Fruit fly (Drosophila melanogaster) whole organism, embryonic: ENCODE measurements around the gene CG5390.

Experiments used
- Abd-B ChIP-seq: fragments of 200-800 bp; sonication (Bioruptor generic); optimal IDR thresholded peaks from 2 replicates; lab custom pipeline; 2018; ENCODE audit warnings: missing biosample characterization, mild to moderate bottlenecking, missing genetic modification characterization, moderate library complexity
- Atf6 ChIP-seq: fragments of 200-800 bp; sonication (Bioruptor generic); IDR thresholded peaks from 2 replicates; pipeline ENCODE4 v1.3.6; 2022; ENCODE audit warnings: missing biosample characterization, missing genetic modification characterization
- CG11456 ChIP-seq: fragments of 200-800 bp; sonication (Bioruptor generic); IDR thresholded peaks from 3 replicates; pipeline ENCODE4 v1.3.6; 2022; ENCODE audit warnings: missing biosample characterization, missing genetic modification characterization
- CG12299 ChIP-seq: fragments of 200-800 bp; sonication (Bioruptor generic); optimal IDR thresholded peaks from 2 replicates; lab custom pipeline; 2018; ENCODE audit warnings: missing biosample characterization, mild to moderate bottlenecking, missing genetic modification characterization
- CG15601 ChIP-seq: fragments of 200-800 bp; sonication (Bioruptor generic); optimal IDR thresholded peaks from 3 replicates; lab custom pipeline; 2019; ENCODE audit warnings: missing biosample characterization, mild to moderate bottlenecking, missing genetic modification characterization, moderate library complexity
- CG16863 ChIP-seq: fragments of 200-800 bp; sonication (Bioruptor generic); optimal IDR thresholded peaks from 3 replicates; lab custom pipeline; 2016; ENCODE audit warnings: missing biosample characterization, missing genetic modification characterization
- CG17802 ChIP-seq: fragments of 200-800 bp; sonication (Bioruptor generic); optimal IDR thresholded peaks from 2 replicates; lab custom pipeline; 2018; ENCODE audit warnings: missing biosample characterization, mild to moderate bottlenecking, missing genetic modification characterization, moderate library complexity
- CG2199 ChIP-seq: fragments of 200-800 bp; sonication (Bioruptor generic); IDR thresholded peaks from 3 replicates; pipeline ENCODE4 v1.3.6; 2022; ENCODE audit warnings: missing biosample characterization, missing genetic modification characterization
- CG2875 ChIP-seq: fragments of 200-800 bp; sonication (Bioruptor generic); optimal IDR thresholded peaks from 2 replicates; lab custom pipeline; 2017; ENCODE audit warnings: missing biosample characterization, mild to moderate bottlenecking, missing genetic modification characterization, missing genetic modification reagents
- CG31388 ChIP-seq: fragments of 200-800 bp; sonication (Bioruptor generic); optimal IDR thresholded peaks from 2 replicates; lab custom pipeline; 2016; ENCODE audit warnings: missing biosample characterization, missing genetic modification characterization
- CG3163 ChIP-seq: fragments of 200-800 bp; sonication (Bioruptor generic); optimal IDR thresholded peaks from 3 replicates; lab custom pipeline; 2016; ENCODE audit warnings: missing biosample characterization, missing genetic modification characterization
- CG3281 ChIP-seq: fragments of 200-800 bp; sonication (Bioruptor generic); optimal IDR thresholded peaks from 3 replicates; lab custom pipeline; 2017; ENCODE audit warnings: missing biosample characterization, mild to moderate bottlenecking, missing genetic modification characterization
- CG33213 ChIP-seq: fragments of 200-800 bp; sonication (Bioruptor generic); optimal IDR thresholded peaks from 3 replicates; lab custom pipeline; 2016; ENCODE audit warnings: missing biosample characterization, missing genetic modification characterization
- CG4707 ChIP-seq: fragments of 200-800 bp; sonication (Bioruptor generic); optimal IDR thresholded peaks from 2 replicates; lab custom pipeline; 2018; ENCODE audit warnings: missing biosample characterization, mild to moderate bottlenecking, missing genetic modification characterization, moderate library complexity
- CG6813 ChIP-seq: fragments of 200-800 bp; sonication (Bioruptor generic); optimal IDR thresholded peaks from 2 replicates; lab custom pipeline; 2017; ENCODE audit warnings: missing biosample characterization, missing genetic modification characterization, mild to moderate bottlenecking, moderate library complexity, missing genetic modification reagents
- CG7556 ChIP-seq: fragments of 200-800 bp; sonication (Bioruptor generic); optimal IDR thresholded peaks from 2 replicates; lab custom pipeline; 2017; ENCODE audit warnings: missing biosample characterization, mild to moderate bottlenecking, missing genetic modification characterization
- CG7786 ChIP-seq: fragments of 200-800 bp; sonication (Bioruptor generic); optimal IDR thresholded peaks from 2 replicates; lab custom pipeline; 2016; ENCODE audit warnings: missing biosample characterization, missing genetic modification characterization
- CG7987 ChIP-seq: fragments of 200-800 bp; sonication (Bioruptor generic); optimal IDR thresholded peaks from 2 replicates; lab custom pipeline; 2018; ENCODE audit warnings: missing biosample characterization, mild to moderate bottlenecking, missing genetic modification characterization, moderate library complexity
- CG8290 ChIP-seq, 3 experiments: fragments of 200-800 bp; sonication (Bioruptor generic); optimal IDR thresholded peaks; 2 replicates each; lab custom pipeline; 2016 to 2019; ENCODE audit warnings: missing biosample characterization in 3 of 3, missing genetic modification characterization in 3 of 3, mild to moderate bottlenecking in 2 of 3, moderate library complexity in 1 of 3
- CG9727 ChIP-seq: fragments of 200-800 bp; sonication (Bioruptor generic); optimal IDR thresholded peaks from 3 replicates; lab custom pipeline; 2017; ENCODE audit warnings: missing biosample characterization, mild to moderate bottlenecking, missing genetic modification characterization
- CHES-1-like ChIP-seq: fragments of 200-800 bp; sonication (Bioruptor generic); optimal IDR thresholded peaks from 2 replicates; lab custom pipeline; 2016; ENCODE audit warnings: missing biosample characterization, missing genetic modification characterization
- CoRest ChIP-seq: fragments of 200-800 bp; sonication (Bioruptor generic); optimal IDR thresholded peaks from 3 replicates; lab custom pipeline; 2018; ENCODE audit warnings: missing biosample characterization, mild to moderate bottlenecking, missing genetic modification characterization, moderate library complexity
- Dip2 ChIP-seq: fragments of 200-800 bp; sonication (Bioruptor generic); IDR thresholded peaks from 2 replicates; pipeline ENCODE4 v1.3.6; 2022; ENCODE audit warnings: missing biosample characterization, missing genetic modification characterization
- Fer1 ChIP-seq: fragments of 200-800 bp; sonication (Bioruptor generic); optimal IDR thresholded peaks from 2 replicates; lab custom pipeline; 2017; ENCODE audit warnings: missing biosample characterization, mild to moderate bottlenecking, missing genetic modification characterization
- Nf-YA ChIP-seq: fragments of 200-800 bp; sonication (Bioruptor generic); IDR thresholded peaks from 2 replicates; pipeline ENCODE4 v1.3.6; 2022; ENCODE audit warnings: missing biosample characterization, missing genetic modification characterization
- Nf-YB ChIP-seq: fragments of 200-800 bp; sonication (Bioruptor generic); optimal IDR thresholded peaks from 3 replicates; lab custom pipeline; 2019; ENCODE audit warnings: missing biosample characterization, mild to moderate bottlenecking, missing genetic modification characterization, moderate library complexity
- abd-A ChIP-seq: fragments of 200-800 bp; sonication (Bioruptor generic); optimal IDR thresholded peaks from 3 replicates; lab custom pipeline; 2019; ENCODE audit warnings: missing biosample characterization, mild to moderate bottlenecking, missing genetic modification characterization, moderate library complexity
- aop ChIP-seq: fragments of 200-800 bp; sonication (Bioruptor generic); IDR thresholded peaks from 2 replicates; pipeline ENCODE4 v1.3.6; 2022; ENCODE audit warnings: missing biosample characterization, missing genetic modification characterization
- br ChIP-seq: fragments of >200 bp; optimal IDR thresholded peaks from 2 replicates; lab custom pipeline; 2017
- chm ChIP-seq: fragments of 200-800 bp; sonication (Bioruptor generic); IDR thresholded peaks from 2 replicates; pipeline ENCODE4 v1.3.6; 2022; ENCODE audit warnings: missing biosample characterization, missing genetic modification characterization
- chn ChIP-seq: fragments of 200-800 bp; sonication (Bioruptor generic); optimal IDR thresholded peaks from 2 replicates; lab custom pipeline; 2016; ENCODE audit warnings: missing biosample characterization, missing genetic modification characterization
- cwo ChIP-seq: fragments of 200-800 bp; sonication (Bioruptor generic); optimal IDR thresholded peaks from 3 replicates; lab custom pipeline; 2017; ENCODE audit warnings: missing biosample characterization, missing genetic modification characterization, mild to moderate bottlenecking, moderate library complexity, missing genetic modification reagents
- danr ChIP-seq: fragments of 200-800 bp; sonication (Bioruptor generic); IDR thresholded peaks from 2 replicates; pipeline ENCODE4 v1.3.6; 2022; ENCODE audit warnings: missing biosample characterization, missing genetic modification characterization
- dati ChIP-seq: fragments of 200-800 bp; sonication (Bioruptor generic); IDR thresholded peaks from 2 replicates; pipeline ENCODE4 v1.3.6; 2022; ENCODE audit warnings: missing biosample characterization, missing genetic modification characterization
- ewg ChIP-seq: fragments of 200-800 bp; sonication (Bioruptor generic); optimal IDR thresholded peaks from 3 replicates; lab custom pipeline; 2017; ENCODE audit warnings: mild to moderate bottlenecking, missing biosample characterization, missing genetic modification reagents, missing genetic modification characterization
- gce ChIP-seq: fragments of 200-800 bp; sonication (Bioruptor generic); IDR thresholded peaks from 3 replicates; pipeline ENCODE4 v1.3.6; 2022; ENCODE audit warnings: missing biosample characterization, missing genetic modification characterization
- grn ChIP-seq: fragments of 200-800 bp; sonication (Bioruptor generic); optimal IDR thresholded peaks from 3 replicates; lab custom pipeline; 2017; ENCODE audit warnings: missing biosample characterization, missing genetic modification characterization
- hb ChIP-seq: fragments of 200-800 bp; sonication (Bioruptor generic); IDR thresholded peaks from 3 replicates; pipeline ENCODE4 v1.3.6; 2022; ENCODE audit warnings: missing biosample characterization, missing genetic modification characterization; ENCODE audit not compliant: partially characterized antibody
- hkb ChIP-seq, 2 experiments: fragments of 200-800 bp in 1 of 2; fragments of >200 bp in 1 of 2; sonication (Bioruptor generic) in 1 of 2; IDR thresholded peaks in 1 of 2; optimal IDR thresholded peaks in 1 of 2; 2 replicates each; pipeline versions ENCODE4 v1.3.6 to Lab custom; 2017 to 2022; ENCODE audit warnings: missing biosample characterization in 1 of 2, missing genetic modification characterization in 1 of 2
- ind ChIP-seq: fragments of 200-800 bp; sonication (Bioruptor generic); optimal IDR thresholded peaks from 3 replicates; lab custom pipeline; 2016; ENCODE audit warnings: missing biosample characterization, missing genetic modification characterization
- oc ChIP-seq: fragments of 200-800 bp; sonication (Bioruptor generic); optimal IDR thresholded peaks from 2 replicates; lab custom pipeline; 2018; ENCODE audit warnings: missing biosample characterization, mild to moderate bottlenecking, missing genetic modification characterization, moderate library complexity
- psq ChIP-seq: fragments of 200-800 bp; sonication (Bioruptor generic); optimal IDR thresholded peaks from 2 replicates; lab custom pipeline; 2017; ENCODE audit warnings: missing biosample characterization, missing genetic modification characterization
- pum ChIP-seq: fragments of 200-800 bp; sonication (Bioruptor generic); optimal IDR thresholded peaks from 2 replicates; lab custom pipeline; 2016; ENCODE audit warnings: missing biosample characterization, missing genetic modification characterization
- seq ChIP-seq: fragments of 200-800 bp; sonication (Bioruptor generic); IDR thresholded peaks from 2 replicates; pipeline ENCODE4 v1.3.6; 2022; ENCODE audit warnings: missing biosample characterization, missing genetic modification characterization
- sim ChIP-seq: fragments of 200-800 bp; sonication (Bioruptor generic); IDR thresholded peaks from 2 replicates; pipeline ENCODE4 v1.3.6; 2022; ENCODE audit warnings: missing biosample characterization, missing genetic modification characterization
- sqz ChIP-seq: fragments of 200-800 bp; sonication (Bioruptor generic); optimal IDR thresholded peaks from 3 replicates; lab custom pipeline; 2018; ENCODE audit warnings: missing biosample characterization, mild to moderate bottlenecking, missing genetic modification characterization
- stwl ChIP-seq: fragments of 200-800 bp; sonication (Bioruptor generic); optimal IDR thresholded peaks from 3 replicates; lab custom pipeline; 2018; ENCODE audit warnings: missing biosample characterization, mild to moderate bottlenecking, missing genetic modification characterization, moderate library complexity
- usp ChIP-seq: fragments of >200 bp; optimal IDR thresholded peaks from 2 replicates; lab custom pipeline; 2017; ENCODE audit warnings: missing biosample characterization, missing genetic modification characterization
- vnd ChIP-seq: fragments of 200-800 bp; sonication (Bioruptor generic); IDR thresholded peaks from 3 replicates; pipeline ENCODE4 v1.3.6; 2022; ENCODE audit warnings: missing biosample characterization, missing genetic modification characterization; ENCODE audit not compliant: partially characterized antibody
- wor ChIP-seq: fragments of 200-800 bp; sonication (Bioruptor generic); IDR thresholded peaks from 2 replicates; pipeline ENCODE4 v1.3.6; 2022; ENCODE audit warnings: missing biosample characterization, missing genetic modification characterization

CG5390 gene

dm6 chr2L:10310614-10311382, 4.4 kb upstream of the CG5390 start, which contains the start of gene Cdk5alpha (continued):
- TF ChIP-seq hkb (optimal IDR thresholded peaks at IDR 0.05; lab: Kevin White, UChicago) (no peak), hkb (GFP tag; IDR thresholded peaks at IDR 0.05; lab: Robert Waterston, UW) (no peak), ind (GFP tag; lab: Kevin White, UChicago) (no peak), chn (GFP tag; lab: Kevin White, UChicago) (no peak), wor (GFP tag; lab: Robert Waterston, UW) (no peak), Fer1 (GFP tag; lab: Kevin White, UChicago) (no peak), sqz (no peak), dati (GFP tag; lab: Robert Waterston, UW) (no peak), Dip2 (no peak), CG3163 (GFP tag; lab: Kevin White, UChicago) (no peak), CG11456 (GFP tag; lab: Robert Waterston, UW) (no peak), stwl (tag; lab: Kevin White, UChicago) (peak; percentile 98), CG33213 (GFP tag; lab: Kevin White, UChicago) (peak; percentile 0), CG2199 (GFP tag; lab: Robert Waterston, UW) (no peak), vnd (GFP tag; lab: Robert Waterston, UW) (no peak), CG16863 (GFP tag; lab: Kevin White, UChicago) (no peak), CG17802 (tag; lab: Kevin White, UChicago) (no peak), grn (peak; percentile 24), cwo (no peak), usp (GFP tag; lab: Kevin White, UChicago) (no peak), gce (GFP tag; lab: Robert Waterston, UW) (no peak), aop (GFP tag; lab: Robert Waterston, UW) (no peak), ewg (GFP tag; lab: Kevin White, UChicago) (peak; percentile 95), danr (GFP tag; lab: Robert Waterston, UW) (no peak), CG3281 (GFP tag; lab: Kevin White, UChicago) (no peak), Atf6 (GFP tag; lab: Robert Waterston, UW) (no peak), CG15601 (tag; lab: Kevin White, UChicago) (peak; percentile 26), chm (GFP tag; lab: Robert Waterston, UW) (no peak), sim (GFP tag; lab: Robert Waterston, UW) (no peak), CG2875 (GFP tag; lab: Kevin White, UChicago) (no peak), CG8290 (GFP tag; optimal IDR thresholded peaks at IDR 0.05; lab: Kevin White, UChicago) (no peak), CG8290 (tag; optimal IDR thresholded peaks at IDR 0.05; lab: Kevin White, UChicago) (no peak), CG6813 (GFP tag; lab: Kevin White, UChicago) (no peak), CG7556 (GFP tag; lab: Kevin White, UChicago) (no peak), abd-A (tag; lab: Kevin White, UChicago) (no peak), CG4707 (GFP tag; lab: Kevin White, UChicago) (no peak), CG31388 (GFP tag; lab: Kevin White, UChicago) (no peak), CG7786 (no peak), oc (no peak), psq (no peak), br (lab: Kevin White, UChicago) (no peak), CHES-1-like (GFP tag; lab: Kevin White, UChicago) (peak; percentile 21), Nf-YB (GFP tag; lab: Kevin White, UChicago) (no peak), pum (GFP tag; lab: Kevin White, UChicago) (no peak), Nf-YA (GFP tag; lab: Robert Waterston, UW) (no peak), seq (GFP tag; lab: Robert Waterston, UW) (peak; percentile 85), CG7987 (GFP tag; lab: Kevin White, UChicago) (no peak), CoRest (tag; lab: Kevin White, UChicago) (no peak), Abd-B (GFP tag; lab: Kevin White, UChicago) (no peak), CG9727 (no peak), hb (GFP tag; lab: Robert Waterston, UW) (no peak), CG12299 (tag; lab: Kevin White, UChicago) (no peak)
